Worm (Caenorhabditis elegans): ENCODE measurements around the gene ZK637.14.

DNA sequence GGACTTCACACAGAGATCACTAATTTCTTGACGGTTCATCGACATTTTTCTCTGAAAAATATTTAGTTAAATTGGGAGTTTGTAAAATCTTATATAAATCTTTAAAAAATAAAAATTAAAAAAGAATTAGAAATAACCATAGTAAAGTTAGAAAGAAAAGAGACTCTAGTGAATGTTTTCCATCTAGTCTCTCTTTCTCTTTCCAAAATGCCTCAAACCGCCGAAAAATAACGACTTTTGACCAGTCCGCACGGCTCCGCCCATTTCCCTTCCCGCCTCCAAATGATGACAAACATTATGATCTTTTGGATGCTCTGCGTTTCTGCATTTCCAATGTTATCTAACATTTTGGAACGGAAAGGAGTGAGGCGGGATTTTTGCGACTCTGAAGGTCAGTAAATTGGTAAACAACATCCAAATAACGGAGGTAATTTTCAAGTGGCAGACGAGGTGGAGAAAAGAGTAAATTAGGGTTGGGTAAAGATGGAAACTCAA lies 34.3 kb upstream of the ZK637.14 start, which contains the start of gene glb-1:
- TF ChIP-seq W03F9.2 (tag; optimal IDR thresholded peaks at IDR 0.05) (no peak), him-1 (tag; optimal IDR thresholded peaks at IDR 0.05) (no peak), dao-5 (tag; optimal IDR thresholded peaks at IDR 0.05) (no peak)

Measured in whole organism, L4/young adult.